Worm (Caenorhabditis elegans) whole organism, L2 larva: ENCODE measurements around the gene Y105C5A.508.

Experiments
- alr-1 ChIP-seq: fragments of 150-350 bp; optimal IDR thresholded peaks from 2 replicates; lab custom pipeline; 2014; ENCODE audit warnings: missing biosample characterization, missing genetic modification characterization
- ceh-82 ChIP-seq: fragments of 150-350 bp; optimal IDR thresholded peaks from 2 replicates; lab custom pipeline; 2014; ENCODE audit warnings: missing biosample characterization, missing genetic modification characterization
- dmd-4 ChIP-seq: sonication (generic microtip); optimal IDR thresholded peaks from 2 replicates; lab custom pipeline; 2017; ENCODE audit warnings: missing biosample characterization, missing genetic modification characterization
- gmeb-1 ChIP-seq: fragments of 150-350 bp; optimal IDR thresholded peaks from 2 replicates; lab custom pipeline; 2014; ENCODE audit warnings: missing biosample characterization, missing genetic modification characterization
- nhr-21 ChIP-seq: fragments of 150-350 bp; optimal IDR thresholded peaks from 2 replicates; lab custom pipeline; 2014; ENCODE audit warnings: missing biosample characterization, missing genetic modification characterization
- nhr-237 ChIP-seq: fragments of 150-350 bp; optimal IDR thresholded peaks from 2 replicates; lab custom pipeline; 2014; ENCODE audit warnings: missing biosample characterization, missing genetic modification characterization
- nhr-25 ChIP-seq: fragments of 150-350 bp; sonication (generic microtip); optimal IDR thresholded peaks from 3 replicates; lab custom pipeline; 2014; ENCODE audit warnings: missing biosample characterization, missing genetic modification characterization
- ztf-1 ChIP-seq: fragments of 200-800 bp; sonication (Bioruptor generic); conservative IDR thresholded peaks from 2 replicates; pipeline ENCODE4 v1.3.6; 2022; ENCODE audit warnings: missing genetic modification characterization, missing compliant biosample characterization

DNA sequence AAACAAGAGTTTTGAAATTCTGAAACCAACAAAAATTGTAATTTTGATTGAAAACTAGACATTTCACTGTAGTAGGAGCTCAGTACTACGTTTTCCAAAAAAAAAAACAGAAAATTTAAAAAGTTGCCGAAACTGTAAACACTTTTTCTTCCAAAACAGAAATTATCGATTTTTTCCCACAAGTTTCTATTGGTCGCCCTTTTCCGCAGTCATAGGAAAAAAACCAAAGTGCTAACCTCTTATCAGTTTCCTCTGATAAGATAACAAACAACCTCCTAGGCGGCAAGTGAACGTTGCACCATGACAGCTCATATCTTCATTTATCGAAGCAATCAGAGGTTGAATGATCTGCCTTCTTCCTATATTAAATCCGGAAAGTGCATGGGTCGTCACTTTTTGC lies 24.7 kb upstream of the Y105C5A.508 start:
- TF ChIP-seq gmeb-1 (tag; lab: Kevin White, UChicago) (peak; percentile 5), ztf-1 (GFP tag; lab: Robert Waterston, UW) (no peak), nhr-25 (no peak), nhr-237 (tag; lab: Kevin White, UChicago) (no peak), nhr-21 (tag; lab: Kevin White, UChicago) (no peak), ceh-82 (no peak), dmd-4 (tag; lab: Kevin White, UChicago) (no peak), alr-1 (no peak)
